Worm (Caenorhabditis elegans) whole organism, early embryonic: ENCODE results near the gene W07G1.7.
A peak's percentile ranks its signal among the peaks of the same experiment; 100 is the strongest.

Experiments
- aly-1 ChIP-seq: sonication (generic microtip); optimal IDR thresholded peaks from 2 replicates; lab custom pipeline; 2016; ENCODE audit warnings: missing genetic modification characterization, missing compliant biosample characterization
- ama-1 ChIP-seq: fragments of 150-350 bp; optimal IDR thresholded peaks from 2 replicates; lab custom pipeline; 2014
- ceh-36 ChIP-seq: sonication (generic microtip); optimal IDR thresholded peaks from 2 replicates; lab custom pipeline; 2016; ENCODE audit warnings: missing genetic modification characterization, inconsistent platforms, missing compliant biosample characterization
- hnd-1 ChIP-seq: sonication (generic microtip); optimal IDR thresholded peaks from 2 replicates; lab custom pipeline; 2016; ENCODE audit warnings: missing genetic modification characterization, missing compliant biosample characterization

ce11 chrII:13974136-13974535 is 8.0 kb upstream of the W07G1.7 start:
- TF ChIP-seq ama-1 (lab: Kevin White, UChicago) (no peak), ceh-36 (peak; percentile 71), aly-1 (no peak), hnd-1 (tag; lab: Kevin White, UChicago) (no peak)
